Worm (Caenorhabditis elegans) whole organism, L1 larva: ENCODE measurements around the gene ZK688.9.

Experiments used
- alr-1 ChIP-seq: fragments of 200-800 bp; sonication (Bioruptor generic); optimal IDR thresholded peaks from 2 replicates; lab custom pipeline; 2018; ENCODE audit warnings: borderline replicate concordance, mild to moderate bottlenecking, missing genetic modification characterization, missing compliant biosample characterization
- elt-2 ChIP-seq: sonication (generic microtip); optimal IDR thresholded peaks from 2 replicates; lab custom pipeline; 2016; ENCODE audit warnings: missing genetic modification characterization, mild to moderate bottlenecking, inconsistent platforms, missing compliant biosample characterization, missing genetic modification reagents

ce11 chrIII:7911621-7912020, 28.8 kb upstream of the ZK688.9 start, which contains the start of gene ZK688.7:
- TF ChIP-seq alr-1 (tag; lab: Kevin White, UChicago) (no peak), elt-2 (tag; lab: Kevin White, UChicago) (no peak)
